Fruit fly (Drosophila melanogaster): ENCODE results near the gene Rnf146.

dm6 chr3L:19649374-19649948 is 6.8 kb upstream of the Rnf146 start, which contains the start of gene Oat:
- no peak for TF ChIP-seq kay (GFP tag; ENCODE audit: borderline replicate concordance)
- no peak for TF ChIP-seq cnc (optimal IDR thresholded peaks at IDR 0.05)
- TF ChIP-seq Hr96 (GFP tag; optimal IDR thresholded peaks at IDR 0.05) = no peak
- TF ChIP-seq CG11617 (GFP tag; optimal IDR thresholded peaks at IDR 0.05) = no peak
- TF ChIP-seq cic (GFP tag; optimal IDR thresholded peaks at IDR 0.05) = no peak

All from whole organism, adult.